Worm (Caenorhabditis elegans) whole organism, mixed stage, embryonic: ENCODE measurements around the gene C39E9.7.
A peak's percentile ranks its signal among the peaks of the same experiment; 100 is the strongest.

Experiments used
- M03D4.4 ChIP-seq: sonication (generic microtip); optimal IDR thresholded peaks from 2 replicates; lab custom pipeline; 2017; ENCODE audit warnings: mild to moderate bottlenecking, missing genetic modification characterization, missing compliant biosample characterization
- bed-3 ChIP-seq: fragments of 200-800 bp; sonication (Bioruptor generic); optimal IDR thresholded peaks from 3 replicates; lab custom pipeline; 2018; ENCODE audit warnings: mild to moderate bottlenecking, missing genetic modification characterization, moderate library complexity, missing compliant biosample characterization
- blmp-1 ChIP-seq: fragments of 150-350 bp; optimal IDR thresholded peaks from 2 replicates; lab custom pipeline; 2014; ENCODE audit warnings: missing biosample characterization, missing genetic modification characterization
- ceh-39 ChIP-seq: fragments of 150-350 bp; optimal IDR thresholded peaks from 2 replicates; lab custom pipeline; 2014; ENCODE audit warnings: missing biosample characterization, missing genetic modification characterization
- ceh-83 ChIP-seq: fragments of 200-800 bp; sonication (Bioruptor generic); optimal IDR thresholded peaks from 2 replicates; lab custom pipeline; 2018; ENCODE audit warnings: mild to moderate bottlenecking, missing genetic modification characterization, missing compliant biosample characterization
- ces-1 ChIP-seq: fragments of 150-350 bp; optimal IDR thresholded peaks from 2 replicates; lab custom pipeline; 2014; ENCODE audit warnings: missing biosample characterization, missing genetic modification reagents, missing genetic modification characterization
- cnd-1 ChIP-seq: fragments of 200-800 bp; sonication (Bioruptor generic); optimal IDR thresholded peaks from 2 replicates; lab custom pipeline; 2018; ENCODE audit warnings: mild to moderate bottlenecking, missing genetic modification characterization, missing compliant biosample characterization
- elt-1 ChIP-seq: sonication (generic microtip); optimal IDR thresholded peaks from 2 replicates; lab custom pipeline; 2017; ENCODE audit warnings: missing genetic modification characterization, mild to moderate bottlenecking, missing compliant biosample characterization, antibody characterized with exemption, moderate library complexity, borderline replicate concordance; ENCODE audit not compliant: insufficient read depth
- elt-3 ChIP-seq: fragments of 150-350 bp; optimal IDR thresholded peaks from 2 replicates; lab custom pipeline; 2014; ENCODE audit warnings: missing biosample characterization, missing genetic modification characterization
- flh-1 ChIP-seq: fragments of 200-800 bp; sonication (Bioruptor generic); optimal IDR thresholded peaks from 2 replicates; lab custom pipeline; 2018; ENCODE audit warnings: mild to moderate bottlenecking, missing genetic modification characterization, moderate library complexity, missing compliant biosample characterization
- hlh-1 ChIP-seq: fragments of 150-350 bp; optimal IDR thresholded peaks from 2 replicates; lab custom pipeline; 2014; ENCODE audit warnings: missing biosample characterization, missing genetic modification reagents, missing genetic modification characterization
- lin-32 ChIP-seq: fragments of 200-800 bp; sonication (Bioruptor generic); optimal IDR thresholded peaks from 2 replicates; lab custom pipeline; 2018; ENCODE audit warnings: mild to moderate bottlenecking, missing genetic modification characterization, missing compliant biosample characterization
- lsy-2 ChIP-seq: fragments of 150-350 bp; optimal IDR thresholded peaks from 2 replicates; lab custom pipeline; 2014; ENCODE audit warnings: missing biosample characterization, missing genetic modification characterization
- mep-1 ChIP-seq: fragments of 150-350 bp; optimal IDR thresholded peaks from 2 replicates; lab custom pipeline; 2017; ENCODE audit warnings: missing biosample characterization, missing genetic modification reagents, missing genetic modification characterization, inconsistent platforms
- mls-2 ChIP-seq: sonication (generic microtip); optimal IDR thresholded peaks from 2 replicates; lab custom pipeline; 2016; ENCODE audit warnings: mild to moderate bottlenecking, missing genetic modification characterization, moderate library complexity, missing compliant biosample characterization
- nhr-2 ChIP-seq: fragments of 150-350 bp; optimal IDR thresholded peaks from 2 replicates; lab custom pipeline; 2014; ENCODE audit warnings: missing biosample characterization, missing genetic modification characterization
- nhr-237 ChIP-seq: fragments of 150-350 bp; optimal IDR thresholded peaks from 2 replicates; lab custom pipeline; 2014; ENCODE audit warnings: missing biosample characterization, missing genetic modification characterization
- nhr-28 ChIP-seq: fragments of 150-350 bp; optimal IDR thresholded peaks from 2 replicates; lab custom pipeline; 2014; ENCODE audit warnings: missing biosample characterization, missing genetic modification characterization
- sem-2 ChIP-seq: fragments of 200-800 bp; sonication (Bioruptor generic); optimal IDR thresholded peaks from 2 replicates; lab custom pipeline; 2018; ENCODE audit warnings: mild to moderate bottlenecking, missing genetic modification characterization, missing compliant biosample characterization
- unc-39 ChIP-seq: fragments of 150-350 bp; optimal IDR thresholded peaks from 2 replicates; lab custom pipeline; 2014; ENCODE audit warnings: missing biosample characterization, missing genetic modification characterization
- unc-62 ChIP-seq: fragments of 150-350 bp; optimal IDR thresholded peaks from 2 replicates; lab custom pipeline; 2014; ENCODE audit warnings: missing biosample characterization, missing genetic modification reagents, missing genetic modification characterization
- zip-8 ChIP-seq: fragments of 150-350 bp; optimal IDR thresholded peaks from 2 replicates; lab custom pipeline; 2014; ENCODE audit warnings: missing biosample characterization, missing genetic modification characterization
- ztf-11 ChIP-seq: fragments of 150-350 bp; optimal IDR thresholded peaks from 2 replicates; lab custom pipeline; 2014; ENCODE audit warnings: missing biosample characterization, missing genetic modification characterization

Gene C39E9.7

DNA sequence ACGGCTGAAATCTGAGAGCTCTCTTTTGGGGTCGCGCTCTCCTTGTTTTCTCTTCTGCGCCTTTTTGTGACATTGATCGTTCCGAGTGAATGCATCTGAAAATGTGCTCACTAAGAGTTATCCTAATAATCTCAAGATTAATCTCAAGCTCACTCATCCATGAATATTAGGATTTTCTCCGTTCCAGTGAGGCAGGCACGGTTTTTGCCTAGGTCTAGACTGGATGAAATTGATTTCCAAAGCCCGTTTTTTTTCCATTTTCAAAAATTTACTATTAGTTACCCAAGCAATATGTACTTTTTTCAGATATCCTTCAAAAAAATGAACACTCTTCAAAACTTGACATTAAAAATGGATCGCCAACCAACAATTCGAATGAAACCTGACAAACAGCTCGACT lies 34.4 kb downstream of the C39E9.7 start, which contains the start of gene amt-2:
Gene amt-2 (plus strand): TSS at position 301 of the 400 bp plus-strand sequence.
- TF ChIP-seq ztf-11 (tag; lab: Kevin White, UChicago), result no peak
- TF ChIP-seq zip-8 (tag; lab: Kevin White, UChicago), result no peak
- no peak for TF ChIP-seq elt-1 (tag; lab: Kevin White, UChicago)
- no peak for TF ChIP-seq M03D4.4 (tag; lab: Kevin White, UChicago)
- no peak for TF ChIP-seq hlh-1 (tag; lab: Kevin White, UChicago)

- no peak for TF ChIP-seq lsy-2 (tag; lab: Kevin White, UChicago)
- no peak for TF ChIP-seq hlh-1 (tag; lab: Kevin White, UChicago)
- TF ChIP-seq mls-2 (tag; lab: Kevin White, UChicago), result no peak
- TF ChIP-seq nhr-28 (tag; lab: Kevin White, UChicago), result no peak
- no peak for TF ChIP-seq ceh-39 (tag; lab: Kevin White, UChicago)
- TF ChIP-seq, all 35 proteins: peak for 0
Measured at ce11 chrIV:13041486-13041885, 35.0 kb downstream of the C39E9.7 start.

ce11 chrIV:13038888-13039287 lies 37.6 kb downstream of the C39E9.7 start, which contains the start of gene F49E11.2:
TSS of gene F49E11.2 (minus strand) at chrIV:13038988.
- TF ChIP-seq sem-2 (GFP tag; lab: Kevin White, UChicago), result no peak
- no peak for TF ChIP-seq ztf-11 (tag; lab: Kevin White, UChicago)
- TF ChIP-seq flh-1 (GFP tag; lab: Kevin White, UChicago), result no peak
- no peak for TF ChIP-seq lin-32 (GFP tag; lab: Kevin White, UChicago)
- TF ChIP-seq elt-1 (tag; lab: Kevin White, UChicago), result no peak
- no peak for TF ChIP-seq ceh-83 (GFP tag; lab: Kevin White, UChicago)

DNA sequence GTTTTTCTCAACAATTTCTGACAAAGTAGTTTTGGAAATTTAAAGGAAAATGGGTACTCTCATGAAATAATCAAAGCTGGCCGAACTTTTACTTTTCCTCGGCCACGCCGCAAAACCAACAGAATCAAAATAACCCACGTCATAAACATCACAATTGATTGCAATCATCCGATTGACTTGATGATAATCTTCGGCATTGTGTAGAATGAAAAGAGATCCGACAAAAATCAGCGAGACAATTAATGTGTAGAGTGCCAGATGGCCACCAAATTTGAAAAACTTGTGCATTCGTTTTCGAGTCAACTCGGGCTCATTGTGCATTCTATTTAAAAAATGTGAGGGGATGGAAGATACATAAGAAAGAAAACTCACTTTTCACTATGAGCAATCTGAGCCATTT lies 39.7 kb downstream of the C39E9.7 start:
- no peak for TF ChIP-seq cnd-1 (tag; lab: Kevin White, UChicago)
- TF ChIP-seq ces-1, result peak; percentile 12
- peak; percentile 92 for TF ChIP-seq elt-1 (tag; lab: Kevin White, UChicago)
- peak; percentile 7 for TF ChIP-seq ceh-83 (GFP tag; lab: Kevin White, UChicago)
- TF ChIP-seq ceh-39 (tag; lab: Kevin White, UChicago), result no peak
- no peak for TF ChIP-seq mls-2 (tag; lab: Kevin White, UChicago)
- peak; percentile 33 for TF ChIP-seq unc-62 (GFP tag; lab: Kevin White, UChicago)

DNA sequence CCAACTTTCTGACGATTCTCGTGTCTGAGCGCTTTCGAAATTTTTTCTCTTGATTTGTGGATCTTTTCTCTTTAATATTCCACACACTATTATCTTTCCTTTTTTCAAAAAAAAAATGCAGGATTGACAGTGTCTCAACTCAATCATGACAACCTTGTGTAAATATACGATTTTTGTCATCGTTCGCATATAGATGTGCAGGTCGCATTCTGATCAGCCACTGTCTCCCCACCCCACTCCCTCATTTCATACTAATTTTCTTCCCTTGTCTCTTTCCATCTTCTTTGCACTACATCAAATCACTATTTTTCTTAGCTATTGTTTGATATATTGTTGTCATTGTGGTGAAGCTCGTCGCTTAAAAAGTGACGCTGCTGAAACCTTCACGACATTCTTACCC lies 41.2 kb downstream of the C39E9.7 start:
- no peak for TF ChIP-seq elt-3
- no peak for TF ChIP-seq mep-1 (tag; lab: Kevin White, UChicago)
- TF ChIP-seq nhr-2, result no peak
- TF ChIP-seq ceh-83 (GFP tag; lab: Kevin White, UChicago), result no peak
- TF ChIP-seq blmp-1 (tag; lab: Kevin White, UChicago), result no peak
- no peak for TF ChIP-seq zip-8 (tag; lab: Kevin White, UChicago)
- TF ChIP-seq flh-1 (GFP tag; lab: Kevin White, UChicago), result no peak

DNA sequence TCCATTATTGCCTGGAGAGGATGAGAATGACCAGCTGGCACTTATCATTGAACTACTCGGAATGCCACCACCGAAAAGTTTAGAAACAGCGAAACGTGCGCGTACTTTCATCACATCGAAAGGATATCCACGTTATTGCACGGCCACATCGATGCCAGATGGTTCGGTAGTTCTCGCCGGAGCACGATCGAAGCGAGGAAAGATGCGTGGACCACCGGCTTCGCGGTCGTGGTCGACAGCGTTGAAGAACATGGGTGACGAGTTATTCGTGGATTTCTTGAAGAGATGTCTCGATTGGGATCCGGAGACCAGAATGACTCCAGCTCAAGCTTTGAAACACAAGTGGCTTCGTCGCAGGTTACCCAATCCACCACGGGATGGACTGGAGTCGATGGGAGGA lies 43.0 kb downstream of the C39E9.7 start:
- peak; percentile 12 for TF ChIP-seq lin-32 (GFP tag; lab: Kevin White, UChicago)
- TF ChIP-seq ceh-83 (GFP tag; lab: Kevin White, UChicago), result no peak
- no peak for TF ChIP-seq hlh-1 (tag; lab: Kevin White, UChicago)
- no peak for TF ChIP-seq ces-1
- TF ChIP-seq nhr-237 (tag; lab: Kevin White, UChicago), result no peak
- TF ChIP-seq unc-39 (tag; lab: Kevin White, UChicago), result no peak
- TF ChIP-seq, all 35 proteins: peak for 1

- TF ChIP-seq bed-3 (GFP tag; lab: Kevin White, UChicago) (no peak), zip-8 (tag; lab: Kevin White, UChicago) (no peak), elt-1 (tag; lab: Kevin White, UChicago) (no peak), ceh-39 (tag; lab: Kevin White, UChicago) (no peak)
Measured at ce11 chrIV:13032153-13032552, 44.4 kb downstream of the C39E9.7 start.
